Worm (Caenorhabditis elegans) whole organism, late embryonic: ENCODE measurements around the gene srbc-66.
"Not testable (repeated sequence)": the region's sequence is repeated elsewhere in the genome, so short reads cannot be mapped to it uniquely, and the experiment has no call there.

Source experiments
- K02D7.2 ChIP-seq: sonication (generic microtip); optimal IDR thresholded peaks from 2 replicates; lab custom pipeline; 2017; ENCODE audit warnings: mild to moderate bottlenecking, missing genetic modification characterization, missing compliant biosample characterization
- T23F11.4 ChIP-seq: fragments of 200-800 bp; sonication (Bioruptor generic); optimal IDR thresholded peaks from 2 replicates; lab custom pipeline; 2018; ENCODE audit warnings: mild to moderate bottlenecking, missing genetic modification characterization, missing compliant biosample characterization
- ceh-18 ChIP-seq: sonication (generic microtip); optimal IDR thresholded peaks from 2 replicates; lab custom pipeline; 2016; ENCODE audit warnings: missing genetic modification characterization, missing compliant biosample characterization
- ceh-2 ChIP-seq: sonication (generic microtip); optimal IDR thresholded peaks from 2 replicates; lab custom pipeline; 2016; ENCODE audit warnings: missing genotype, missing genetic modification characterization, missing compliant biosample characterization
- ceh-31 ChIP-seq: sonication (generic microtip); optimal IDR thresholded peaks from 2 replicates; lab custom pipeline; 2016; ENCODE audit warnings: missing genetic modification characterization, missing compliant biosample characterization
- ceh-45 ChIP-seq: fragments of 200-800 bp; sonication (Bioruptor generic); IDR thresholded peaks from 2 replicates; pipeline ENCODE4 v1.3.6; 2022; ENCODE audit warnings: missing genetic modification reagents, missing genetic modification characterization, missing compliant biosample characterization
- ceh-6 ChIP-seq: fragments of 200-800 bp; sonication (Bioruptor generic); optimal IDR thresholded peaks from 2 replicates; lab custom pipeline; 2018; ENCODE audit warnings: mild to moderate bottlenecking, missing genetic modification characterization, missing compliant biosample characterization
- ceh-9 ChIP-seq: sonication (generic microtip); optimal IDR thresholded peaks from 2 replicates; lab custom pipeline; 2016; ENCODE audit warnings: mild to moderate bottlenecking, missing genetic modification characterization, inconsistent platforms, missing compliant biosample characterization
- dve-1 ChIP-seq: sonication (generic microtip); optimal IDR thresholded peaks from 2 replicates; lab custom pipeline; 2017; ENCODE audit warnings: antibody characterized with exemption, mild to moderate bottlenecking, missing genetic modification characterization, missing compliant biosample characterization
- elt-2 ChIP-seq: sonication (generic microtip); optimal IDR thresholded peaks from 2 replicates; lab custom pipeline; 2016; ENCODE audit warnings: missing genetic modification reagents, missing genetic modification characterization, missing compliant biosample characterization
- elt-4 ChIP-seq: sonication (generic microtip); optimal IDR thresholded peaks from 2 replicates; lab custom pipeline; 2016; ENCODE audit warnings: missing genetic modification characterization, missing compliant biosample characterization
- fax-1 ChIP-seq: sonication (generic microtip); optimal IDR thresholded peaks from 2 replicates; lab custom pipeline; 2016; ENCODE audit warnings: missing genotype, missing genetic modification characterization, missing compliant biosample characterization
- fkh-10 ChIP-seq: fragments of 150-350 bp; optimal IDR thresholded peaks from 2 replicates; lab custom pipeline; 2014; ENCODE audit warnings: missing biosample characterization, missing genetic modification reagents, missing genetic modification characterization
- hlh-6 ChIP-seq: sonication (generic microtip); optimal IDR thresholded peaks from 2 replicates; lab custom pipeline; 2016; ENCODE audit warnings: missing genotype, missing genetic modification characterization, missing compliant biosample characterization
- hlh-8 ChIP-seq: sonication (generic microtip); optimal IDR thresholded peaks from 2 replicates; lab custom pipeline; 2016; ENCODE audit warnings: missing genotype, missing genetic modification characterization, missing compliant biosample characterization
- lin-11 ChIP-seq: fragments of 200-800 bp; sonication (Bioruptor generic); optimal IDR thresholded peaks from 2 replicates; lab custom pipeline; 2018; ENCODE audit warnings: mild to moderate bottlenecking, missing genetic modification characterization, missing compliant biosample characterization
- mec-3 ChIP-seq: sonication (generic microtip); optimal IDR thresholded peaks from 2 replicates; lab custom pipeline; 2016; ENCODE audit warnings: borderline replicate concordance, missing genetic modification characterization, missing compliant biosample characterization
- nfya-1 ChIP-seq: sonication (generic microtip); optimal IDR thresholded peaks from 2 replicates; lab custom pipeline; 2017; ENCODE audit warnings: missing genetic modification characterization, mild to moderate bottlenecking, missing compliant biosample characterization, antibody characterized with exemption, moderate library complexity
- nhr-232 ChIP-seq: sonication (generic microtip); optimal IDR thresholded peaks from 2 replicates; lab custom pipeline; 2016; ENCODE audit warnings: missing genetic modification characterization, missing compliant biosample characterization
- npax-4 ChIP-seq: sonication (generic microtip); optimal IDR thresholded peaks from 2 replicates; lab custom pipeline; 2016; ENCODE audit warnings: missing genetic modification characterization, missing compliant biosample characterization
- odd-2 ChIP-seq: sonication (generic microtip); optimal IDR thresholded peaks from 2 replicates; lab custom pipeline; 2017; ENCODE audit warnings: antibody characterized with exemption, mild to moderate bottlenecking, missing genetic modification characterization, missing compliant biosample characterization
- pat-9 ChIP-seq: fragments of 200-800 bp; sonication (Bioruptor generic); optimal IDR thresholded peaks from 2 replicates; lab custom pipeline; 2018; ENCODE audit warnings: mild to moderate bottlenecking, missing genetic modification characterization, moderate library complexity, missing compliant biosample characterization
- pax-1 ChIP-seq: fragments of 150-350 bp; optimal IDR thresholded peaks from 2 replicates; lab custom pipeline; 2014; ENCODE audit warnings: missing biosample characterization, missing genetic modification characterization
- pha-4 ChIP-seq: fragments of 150-350 bp; optimal IDR thresholded peaks from 2 replicates; lab custom pipeline; 2018; ENCODE audit warnings: missing biosample characterization, missing genetic modification reagents, missing genetic modification characterization
- pqm-1 ChIP-seq: sonication (generic microtip); optimal IDR thresholded peaks from 2 replicates; lab custom pipeline; 2016; ENCODE audit warnings: missing genetic modification characterization, missing compliant biosample characterization
- pros-1 ChIP-seq: fragments of 150-350 bp; optimal IDR thresholded peaks from 2 replicates; lab custom pipeline; 2014; ENCODE audit warnings: missing biosample characterization, missing genetic modification reagents, missing genetic modification characterization
- ref-2 ChIP-seq: sonication (generic microtip); optimal IDR thresholded peaks from 2 replicates; lab custom pipeline; 2016; ENCODE audit warnings: missing genetic modification characterization, missing compliant biosample characterization
- syd-9 ChIP-seq: sonication (generic microtip); optimal IDR thresholded peaks from 2 replicates; lab custom pipeline; 2016; ENCODE audit warnings: mild to moderate bottlenecking, missing genetic modification characterization, moderate library complexity, missing compliant biosample characterization
- unc-3 ChIP-seq, 2 experiments: fragments of 200-800 bp in 1 of 2; sonication (Bioruptor generic) in 1 of 2; sonication (generic microtip) in 1 of 2; conservative IDR thresholded peaks in 1 of 2; optimal IDR thresholded peaks in 1 of 2; 2 replicates each; pipeline versions ENCODE4 v1.3.6 to Lab custom; 2016 to 2022; ENCODE audit warnings: missing compliant biosample characterization in 2 of 2, missing genetic modification characterization in 2 of 2, missing genetic modification reagents in 1 of 2
- unc-42 ChIP-seq: sonication (generic microtip); optimal IDR thresholded peaks from 2 replicates; lab custom pipeline; 2016; ENCODE audit warnings: missing genotype, missing genetic modification characterization, missing compliant biosample characterization
- unc-86 ChIP-seq: sonication (generic microtip); optimal IDR thresholded peaks from 2 replicates; lab custom pipeline; 2016; ENCODE audit warnings: missing genetic modification characterization, missing compliant biosample characterization
- zip-5 ChIP-seq: sonication (generic microtip); optimal IDR thresholded peaks from 2 replicates; lab custom pipeline; 2016; ENCODE audit warnings: missing genetic modification characterization, missing compliant biosample characterization
- ztf-16 ChIP-seq: sonication (generic microtip); optimal IDR thresholded peaks from 2 replicates; lab custom pipeline; 2017; ENCODE audit warnings: missing genetic modification characterization, missing compliant biosample characterization

Gene srbc-66

ce11 chrV:3490435-3490834 lies 40.1 kb upstream of the srbc-66 start, which contains the start of gene srbc-36:
Gene srbc-36, minus strand, starts transcription at chrV:3490535.
- no peak for TF ChIP-seq unc-86 (tag; lab: Kevin White, UChicago)
- TF ChIP-seq dve-1 (tag; lab: Kevin White, UChicago), result no peak
- TF ChIP-seq zip-5 (tag; lab: Kevin White, UChicago), result no peak
- TF ChIP-seq pros-1 (tag; lab: Kevin White, UChicago), result no peak
- no peak for TF ChIP-seq fax-1 (tag; lab: Kevin White, UChicago)
- no peak for TF ChIP-seq hlh-6 (tag; lab: Kevin White, UChicago)
- TF ChIP-seq pax-1 (tag; lab: Kevin White, UChicago), result no peak
- TF ChIP-seq T23F11.4 (GFP tag; lab: Kevin White, UChicago), result no peak
- TF ChIP-seq syd-9 (tag; lab: Kevin White, UChicago), result no peak
- TF ChIP-seq ceh-6 (GFP tag; lab: Kevin White, UChicago), result no peak
- no peak for TF ChIP-seq hlh-8
- no peak for TF ChIP-seq ceh-9 (tag; lab: Kevin White, UChicago)
- TF ChIP-seq, all 69 proteins: peak for 0

- TF ChIP-seq pax-1 (tag; lab: Kevin White, UChicago), result no peak
- no peak for TF ChIP-seq ztf-16 (tag; lab: Kevin White, UChicago)
- no peak for TF ChIP-seq zip-5 (tag; lab: Kevin White, UChicago)
- no peak for TF ChIP-seq T23F11.4 (GFP tag; lab: Kevin White, UChicago)
- TF ChIP-seq nhr-232 (tag; lab: Kevin White, UChicago), result no peak
- TF ChIP-seq ceh-2 (tag; lab: Kevin White, UChicago), result no peak
- TF ChIP-seq odd-2, result no peak
- TF ChIP-seq pat-9 (tag; lab: Kevin White, UChicago), result no peak
- no peak for TF ChIP-seq fax-1 (tag; lab: Kevin White, UChicago)
- no peak for TF ChIP-seq ceh-45 (GFP tag; lab: Robert Waterston, UW)
These were observed 33.6 kb upstream of the srbc-66 start, which contains the start of gene C07G3.15 for ce11 chrV:3496880-3497279. Gene C07G3.15, minus strand, starts transcription at chrV:3496980.

- no peak for TF ChIP-seq K02D7.2
- no peak for TF ChIP-seq ceh-31
- TF ChIP-seq mec-3, result no peak
- no peak for TF ChIP-seq npax-4 (tag; lab: Kevin White, UChicago)
- TF ChIP-seq elt-4 (tag; lab: Kevin White, UChicago), result no peak
- no peak for TF ChIP-seq unc-3 (GFP tag; conservative IDR thresholded peaks at IDR 0.05; lab: Robert Waterston, UW)
- no peak for TF ChIP-seq unc-3 (tag; optimal IDR thresholded peaks at IDR 0.05; lab: Kevin White, UChicago)
- TF ChIP-seq elt-2, result no peak
- TF ChIP-seq nfya-1, result no peak
- TF ChIP-seq hlh-6 (tag; lab: Kevin White, UChicago), result no peak
- no peak for TF ChIP-seq ceh-18 (tag; lab: Kevin White, UChicago)
- TF ChIP-seq unc-42, result no peak
- TF ChIP-seq lin-11 (tag; lab: Kevin White, UChicago), result no peak
- no peak for TF ChIP-seq fkh-10 (GFP tag; lab: Kevin White, UChicago)
- TF ChIP-seq pha-4 (tag; lab: Kevin White, UChicago), result no peak
These were observed 28.5 kb upstream of the srbc-66 start, which contains the start of the genes C07G3.8 and C07G3.10 for ce11 chrV:3502038-3502437. Gene C07G3.8, minus strand, starts transcription at chrV:3502138. Gene C07G3.10, plus strand, starts transcription at chrV:3502307.

ce11 chrV:3505745-3506144 lies 24.8 kb upstream of the srbc-66 start:
- TF ChIP-seq zip-5 (tag; lab: Kevin White, UChicago) (no peak), ceh-2 (tag; lab: Kevin White, UChicago) (no peak), elt-2 (peak; percentile 91)

ce11 chrV:3506252-3506651 lies 24.3 kb upstream of the srbc-66 start, which contains the start of gene ugt-64:
Gene ugt-64, minus strand, starts transcription at chrV:3506352.
- TF ChIP-seq pqm-1, ref-2, pros-1 (tag; lab: Kevin White, UChicago): not testable (repeated sequence)
